Worm (Caenorhabditis elegans) whole organism, young adult: ENCODE measurements around the gene C29F7.2.
"Not testable (repeated sequence)": the region's sequence is repeated elsewhere in the genome, so short reads cannot be mapped to it uniquely, and the experiment has no call there.

Experiments
- B0035.1 ChIP-seq: sonication (generic microtip); optimal IDR thresholded peaks from 2 replicates; lab custom pipeline; 2016; ENCODE audit warnings: missing genetic modification characterization, mild to moderate bottlenecking, missing compliant biosample characterization, missing genotype, missing genetic modification reagents
- C06A6.2 ChIP-seq: fragments of 200-800 bp; sonication (Bioruptor generic); conservative IDR thresholded peaks from 2 replicates; pipeline ENCODE4 v1.3.6; 2022; ENCODE audit warnings: missing genetic modification characterization, missing compliant biosample characterization
- D2030.7 ChIP-seq: fragments of 200-800 bp; sonication (Bioruptor generic); IDR thresholded peaks from 2 replicates; pipeline ENCODE4 v1.3.6; 2022; ENCODE audit warnings: missing genetic modification reagents, missing genetic modification characterization, missing compliant biosample characterization
- F10E7.11 ChIP-seq: sonication (generic microtip); optimal IDR thresholded peaks from 2 replicates; lab custom pipeline; 2017; ENCODE audit warnings: mild to moderate bottlenecking, missing genetic modification characterization, moderate library complexity, missing compliant biosample characterization
- T07F8.4 ChIP-seq: sonication (generic microtip); optimal IDR thresholded peaks from 2 replicates; lab custom pipeline; 2016; ENCODE audit warnings: mild to moderate bottlenecking, missing genetic modification characterization, moderate library complexity, missing compliant biosample characterization
- T26A5.8 ChIP-seq: sonication (generic microtip); optimal IDR thresholded peaks from 2 replicates; lab custom pipeline; 2016; ENCODE audit warnings: missing genetic modification characterization, missing compliant biosample characterization
- Y56A3A.18 ChIP-seq: fragments of 200-800 bp; sonication (Bioruptor generic); IDR thresholded peaks from 2 replicates; pipeline ENCODE4 v1.3.6; 2022; ENCODE audit warnings: missing genetic modification reagents, missing genetic modification characterization, missing compliant biosample characterization
- ZK185.1 ChIP-seq: sonication (generic microtip); optimal IDR thresholded peaks from 2 replicates; lab custom pipeline; 2016; ENCODE audit warnings: mild to moderate bottlenecking, missing genetic modification characterization, missing compliant biosample characterization; ENCODE audit not compliant: poor library complexity, severe bottlenecking
- aptf-2 ChIP-seq: fragments of 200-800 bp; sonication (Bioruptor generic); conservative IDR thresholded peaks from 2 replicates; pipeline ENCODE4 v1.3.6; 2022; ENCODE audit warnings: missing genetic modification reagents, missing genetic modification characterization, missing compliant biosample characterization
- aptf-3 ChIP-seq: fragments of 200-800 bp; sonication (Bioruptor generic); IDR thresholded peaks from 2 replicates; pipeline ENCODE4 v1.3.6; 2022; ENCODE audit warnings: missing genetic modification characterization, missing compliant biosample characterization
- atf-7 ChIP-seq: sonication (generic microtip); optimal IDR thresholded peaks from 2 replicates; lab custom pipeline; 2017; ENCODE audit warnings: mild to moderate bottlenecking, missing genetic modification characterization, missing compliant biosample characterization
- athp-1 ChIP-seq: sonication (generic microtip); optimal IDR thresholded peaks from 2 replicates; lab custom pipeline; 2017; ENCODE audit warnings: mild to moderate bottlenecking, missing genetic modification characterization, missing compliant biosample characterization
- attf-6 ChIP-seq: fragments of 200-800 bp; sonication (Bioruptor generic); IDR thresholded peaks from 2 replicates; pipeline ENCODE4 v1.3.6; 2022; ENCODE audit warnings: missing genetic modification reagents, missing genetic modification characterization, missing compliant biosample characterization
- ccch-3 ChIP-seq: fragments of 200-800 bp; sonication (Bioruptor generic); optimal IDR thresholded peaks from 2 replicates; lab custom pipeline; 2018; ENCODE audit warnings: mild to moderate bottlenecking, missing genetic modification characterization, missing compliant biosample characterization
- cebp-1 ChIP-seq, 2 experiments: fragments of 200-800 bp in 1 of 2; sonication (Bioruptor generic) in 1 of 2; sonication (generic microtip) in 1 of 2; IDR thresholded peaks in 1 of 2; optimal IDR thresholded peaks in 1 of 2; 2 replicates each; pipeline versions ENCODE4 v1.3.6 to Lab custom; 2017 to 2022; ENCODE audit warnings: missing compliant biosample characterization in 2 of 2, missing genetic modification characterization in 2 of 2, mild to moderate bottlenecking in 1 of 2, missing genetic modification reagents in 1 of 2, moderate library complexity in 1 of 2
- ceh-100 ChIP-seq: fragments of 200-800 bp; sonication (Bioruptor generic); IDR thresholded peaks from 2 replicates; pipeline ENCODE4 v1.3.6; 2022; ENCODE audit warnings: missing genetic modification reagents, missing genetic modification characterization, missing compliant biosample characterization
- ceh-27 ChIP-seq: fragments of 200-800 bp; sonication (Bioruptor generic); optimal IDR thresholded peaks from 2 replicates; lab custom pipeline; 2018; ENCODE audit warnings: mild to moderate bottlenecking, missing genetic modification characterization, moderate library complexity, missing compliant biosample characterization
- ceh-79 ChIP-seq: sonication (generic microtip); optimal IDR thresholded peaks from 2 replicates; lab custom pipeline; 2017; ENCODE audit warnings: mild to moderate bottlenecking, missing genetic modification characterization, missing compliant biosample characterization
- ceh-91 ChIP-seq: fragments of 200-800 bp; sonication (Bioruptor generic); IDR thresholded peaks from 2 replicates; pipeline ENCODE4 v1.3.6; 2022; ENCODE audit warnings: missing genetic modification reagents, missing genetic modification characterization, missing compliant biosample characterization
- chd-7 ChIP-seq: sonication (generic microtip); optimal IDR thresholded peaks from 2 replicates; lab custom pipeline; 2016; ENCODE audit warnings: mild to moderate bottlenecking, missing genetic modification characterization, moderate library complexity, missing compliant biosample characterization
- dpl-1 ChIP-seq: fragments of 150-350 bp; optimal IDR thresholded peaks from 2 replicates; lab custom pipeline; 2014; ENCODE audit warnings: missing biosample characterization, missing genetic modification reagents, missing genetic modification characterization
- egrh-3 ChIP-seq: fragments of 200-800 bp; sonication (Bioruptor generic); IDR thresholded peaks from 2 replicates; pipeline ENCODE4 v1.3.6; 2022; ENCODE audit warnings: missing genetic modification reagents, missing genetic modification characterization, missing compliant biosample characterization
- ekl-4 ChIP-seq: fragments of 200-800 bp; sonication (Bioruptor generic); IDR thresholded peaks from 2 replicates; pipeline ENCODE4 v1.3.6; 2022; ENCODE audit warnings: missing genetic modification reagents, missing genetic modification characterization, missing compliant biosample characterization
- fkh-3 ChIP-seq: sonication (generic microtip); optimal IDR thresholded peaks from 2 replicates; lab custom pipeline; 2016; ENCODE audit warnings: mild to moderate bottlenecking, missing genetic modification characterization, missing compliant biosample characterization
- him-1 ChIP-seq: sonication (generic microtip); optimal IDR thresholded peaks from 2 replicates; lab custom pipeline; 2016; ENCODE audit warnings: missing genotype, missing genetic modification reagents, missing genetic modification characterization, missing compliant biosample characterization
- hlh-12 ChIP-seq: sonication (generic microtip); optimal IDR thresholded peaks from 2 replicates; lab custom pipeline; 2016; ENCODE audit warnings: missing genetic modification characterization, missing compliant biosample characterization
- hmg-1.2 ChIP-seq: fragments of 200-800 bp; sonication (Bioruptor generic); IDR thresholded peaks from 2 replicates; pipeline ENCODE4 v1.3.6; 2022; ENCODE audit warnings: missing genetic modification reagents, missing genetic modification characterization, missing compliant biosample characterization
- let-526 ChIP-seq: fragments of 200-800 bp; sonication (Bioruptor generic); IDR thresholded peaks from 2 replicates; pipeline ENCODE4 v1.3.6; 2022; ENCODE audit warnings: missing genetic modification reagents, missing genetic modification characterization, missing compliant biosample characterization
- let-607 ChIP-seq, 2 experiments: fragments of 200-800 bp in 1 of 2; sonication (Bioruptor generic) in 1 of 2; sonication (generic microtip) in 1 of 2; optimal IDR thresholded peaks; 2 replicates each; lab custom pipeline; 2016 to 2018; ENCODE audit warnings: mild to moderate bottlenecking in 2 of 2, missing compliant biosample characterization in 2 of 2, missing genetic modification characterization in 2 of 2, moderate library complexity in 2 of 2, missing genotype in 1 of 2
- lin-26 ChIP-seq: fragments of 200-800 bp; sonication (Bioruptor generic); IDR thresholded peaks from 2 replicates; pipeline ENCODE4 v1.3.6; 2022; ENCODE audit warnings: missing genetic modification reagents, missing genetic modification characterization, missing compliant biosample characterization
- lsl-1 ChIP-seq: fragments of 200-800 bp; sonication (Bioruptor generic); optimal IDR thresholded peaks from 2 replicates; lab custom pipeline; 2018; ENCODE audit warnings: mild to moderate bottlenecking, missing genetic modification characterization, moderate library complexity, missing compliant biosample characterization
- lsy-27 ChIP-seq: sonication (generic microtip); optimal IDR thresholded peaks from 2 replicates; lab custom pipeline; 2017; ENCODE audit warnings: missing genetic modification characterization, mild to moderate bottlenecking, missing compliant biosample characterization, antibody characterized with exemption, missing genotype, borderline replicate concordance; ENCODE audit not compliant: insufficient read depth
- mxl-1 ChIP-seq: sonication (generic microtip); optimal IDR thresholded peaks from 2 replicates; lab custom pipeline; 2016; ENCODE audit warnings: missing genetic modification characterization, missing compliant biosample characterization
- nfyb-1 ChIP-seq: fragments of 200-800 bp; sonication (Bioruptor generic); IDR thresholded peaks from 2 replicates; pipeline ENCODE4 v1.3.6; 2022; ENCODE audit warnings: missing genetic modification reagents, missing genetic modification characterization, missing compliant biosample characterization
- nhr-179 ChIP-seq: sonication (generic microtip); optimal IDR thresholded peaks from 2 replicates; lab custom pipeline; 2016; ENCODE audit warnings: mild to moderate bottlenecking, missing genetic modification characterization, missing compliant biosample characterization
- nhr-80 ChIP-seq: sonication (generic microtip); optimal IDR thresholded peaks from 2 replicates; lab custom pipeline; 2016; ENCODE audit warnings: missing genetic modification characterization, missing compliant biosample characterization
- pbrm-1 ChIP-seq: fragments of 200-800 bp; sonication (Bioruptor generic); IDR thresholded peaks from 2 replicates; pipeline ENCODE4 v1.3.6; 2022; ENCODE audit warnings: missing genetic modification reagents, missing genetic modification characterization, missing compliant biosample characterization
- repo-1 ChIP-seq: sonication (generic microtip); optimal IDR thresholded peaks from 2 replicates; lab custom pipeline; 2017; ENCODE audit warnings: mild to moderate bottlenecking, missing genetic modification characterization, missing compliant biosample characterization
- sea-2 ChIP-seq: fragments of 200-800 bp; sonication (Bioruptor generic); IDR thresholded peaks from 2 replicates; pipeline ENCODE4 v1.3.6; 2022; ENCODE audit warnings: missing genetic modification characterization, missing compliant biosample characterization
- snpc-1.3 ChIP-seq: sonication (generic microtip); optimal IDR thresholded peaks from 2 replicates; lab custom pipeline; 2017; ENCODE audit warnings: missing genetic modification characterization, mild to moderate bottlenecking, missing compliant biosample characterization, antibody characterized with exemption, moderate library complexity, missing genotype, missing genetic modification reagents; ENCODE audit not compliant: insufficient read depth
- snpc-4 ChIP-seq, 5 experiments: fragments of 150-350 bp in 1 of 5; sonication (generic microtip) in 4 of 5; optimal IDR thresholded peaks; 2 replicates each; lab custom pipeline; 2014 to 2018; ENCODE audit warnings: missing genetic modification characterization in 5 of 5, missing biosample characterization in 3 of 5, antibody characterized with exemption in 2 of 5, mild to moderate bottlenecking in 2 of 5, missing compliant biosample characterization in 2 of 5, missing genotype in 2 of 5, moderate library complexity in 2 of 5, missing genetic modification reagents in 1 of 5
- unc-130 ChIP-seq: sonication (generic microtip); optimal IDR thresholded peaks from 2 replicates; lab custom pipeline; 2016; ENCODE audit warnings: missing genetic modification reagents, missing genetic modification characterization, missing compliant biosample characterization
- ztf-22 ChIP-seq: fragments of 200-800 bp; sonication (Bioruptor generic); optimal IDR thresholded peaks from 2 replicates; lab custom pipeline; 2018; ENCODE audit warnings: mild to moderate bottlenecking, missing genetic modification characterization, moderate library complexity, missing compliant biosample characterization
- ztf-26 ChIP-seq: sonication (generic microtip); optimal IDR thresholded peaks from 2 replicates; lab custom pipeline; 2017; ENCODE audit warnings: missing genetic modification characterization, missing compliant biosample characterization
- ztf-28 ChIP-seq: fragments of 200-800 bp; sonication (Bioruptor generic); IDR thresholded peaks from 2 replicates; pipeline ENCODE4 v1.3.6; 2022; ENCODE audit warnings: missing genetic modification reagents, missing genetic modification characterization, missing compliant biosample characterization

C29F7.2 gene

ce11 chrX:13448665-13449099 is 32.8 kb downstream of the C29F7.2 start (continued):
- TF ChIP-seq snpc-4 (GFP tag; optimal IDR thresholded peaks at IDR 0.05; lab: Kevin White, UChicago) (peak; percentile 66), snpc-4 (tag; optimal IDR thresholded peaks at IDR 0.05; lab: Kevin White, UChicago) (peak in 3 of 4 experiments; percentile 68 to 80 (median 80)), Y56A3A.18 (peak; percentile 83), T07F8.4 (tag; lab: Kevin White, UChicago) (peak; percentile 75), T26A5.8 (tag; lab: Kevin White, UChicago) (peak; percentile 89), B0035.1 (tag; lab: Kevin White, UChicago) (peak; percentile 86), ceh-27 (peak; percentile 62), nfyb-1 (peak; percentile 81), ceh-91 (0 out of 2 replicates have a peak, but pooled peaks have one; percentile 37), hmg-1.2 (GFP tag; lab: Robert Waterston, UW) (peak; percentile 84), ZK185.1 (tag; lab: Kevin White, UChicago) (peak; percentile 76), nhr-80 (tag; lab: Kevin White, UChicago) (peak; percentile 86), mxl-1 (tag; lab: Kevin White, UChicago) (peak; percentile 89), lsl-1 (peak; percentile 10), aptf-2 (GFP tag; lab: Robert Waterston, UW) (0 out of 2 replicates have a peak, but pooled peaks have one; percentile 55), let-607 (tag; optimal IDR thresholded peaks at IDR 0.05; lab: Kevin White, UChicago) (peak; percentile 51 to 79), D2030.7 (peak; percentile 91), aptf-3 (0 out of 2 replicates have a peak, but pooled peaks have one; percentile 30), F10E7.11 (tag; lab: Kevin White, UChicago) (peak; percentile 64), let-526 (peak; percentile 56; the same call in 1 of the 2 replicates), unc-130 (GFP tag; lab: Kevin White, UChicago) (peak; percentile 14), lsy-27 (tag; lab: Kevin White, UChicago) (peak; percentile 56), ceh-79 (tag; lab: Kevin White, UChicago) (peak; percentile 19), attf-6 (GFP tag; lab: Robert Waterston, UW) (peak; percentile 50; the same call in 1 of the 2 replicates), ztf-28 (0 out of 2 replicates have a peak, but pooled peaks have one; percentile 21), ekl-4 (GFP tag; lab: Robert Waterston, UW) (peak; percentile 67), pbrm-1 (GFP tag; lab: Robert Waterston, UW) (peak; percentile 92), ztf-22 (GFP tag; lab: Kevin White, UChicago) (peak; percentile 25), ztf-26 (tag; lab: Kevin White, UChicago) (peak; percentile 92), sea-2 (GFP tag; lab: Robert Waterston, UW) (peak; percentile 55; the same call in 1 of the 2 replicates), ccch-3 (GFP tag; lab: Kevin White, UChicago) (peak; percentile 20), athp-1 (peak; percentile 77), ceh-100 (GFP tag; lab: Robert Waterston, UW) (0 out of 2 replicates have a peak, but pooled peaks have one; percentile 25), cebp-1 (GFP tag; IDR thresholded peaks at IDR 0.05; lab: Robert Waterston, UW) (peak; percentile 51), nhr-179 (tag; lab: Kevin White, UChicago) (peak; percentile 71), snpc-1.3 (tag; lab: Kevin White, UChicago) (peak; percentile 73), repo-1 (tag; lab: Kevin White, UChicago) (peak; percentile 85), him-1 (tag; lab: Kevin White, UChicago) (peak; percentile 96), C06A6.2 (GFP tag; lab: Robert Waterston, UW) (0 out of 2 replicates have a peak, but pooled peaks have one; percentile 21), dpl-1 (GFP tag; lab: Kevin White, UChicago) (peak; percentile 13), hlh-12 (peak; percentile 84), lin-26 (GFP tag; lab: Robert Waterston, UW) (peak; percentile 84; the same call in 1 of the 2 replicates), atf-7 (peak; percentile 80), fkh-3 (peak; percentile 72), chd-7 (tag; lab: Kevin White, UChicago) (peak; percentile 89), egrh-3 (GFP tag; lab: Robert Waterston, UW) (peak; percentile 47; the same call in 1 of the 2 replicates)
- TF ChIP-seq cebp-1 (tag; optimal IDR thresholded peaks at IDR 0.05; lab: Kevin White, UChicago): not testable (repeated sequence)
